Worm (Caenorhabditis elegans): Measurements from ENCODE around the gene spcs-3.

DNA sequence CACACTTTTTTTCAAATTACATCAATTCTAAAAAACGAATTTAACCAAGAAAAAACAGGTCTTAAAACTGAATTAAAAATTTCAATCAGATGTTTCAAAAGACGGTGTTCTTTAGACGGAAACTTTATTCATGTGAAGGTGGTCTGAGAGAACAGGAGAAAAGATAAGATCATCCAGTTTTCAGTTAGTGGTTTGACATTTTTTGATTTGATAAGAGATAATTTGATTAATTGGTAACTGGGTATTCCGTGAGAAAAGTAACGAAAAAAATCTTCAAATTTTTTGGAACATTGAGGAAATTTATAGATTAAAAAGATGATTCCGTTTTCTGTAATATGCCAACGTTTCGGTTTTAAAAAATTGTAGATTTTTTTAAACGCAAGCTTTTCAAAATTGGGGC lies 8.3 kb upstream of the spcs-3 start:
- TF ChIP-seq snpc-4 (tag; optimal IDR thresholded peaks at IDR 0.05), result no peak
- TF ChIP-seq elt-3 (tag; optimal IDR thresholded peaks at IDR 0.05), result peak in 4 of 6 experiments; percentile 1 to 80 (median 54)
- no peak for TF ChIP-seq aha-1 (tag; optimal IDR thresholded peaks at IDR 0.05)
- no peak for TF ChIP-seq skn-1 (tag; optimal IDR thresholded peaks at IDR 0.05)
- TF ChIP-seq ztf-4 (tag; optimal IDR thresholded peaks at IDR 0.05), result no peak
- TF ChIP-seq nhr-84 (tag; optimal IDR thresholded peaks at IDR 0.05), result no peak
- no peak for TF ChIP-seq nhr-237 (tag; optimal IDR thresholded peaks at IDR 0.05)
- TF ChIP-seq lin-35 (GFP tag; optimal IDR thresholded peaks at IDR 0.05), result no peak
- TF ChIP-seq blmp-1 (tag; optimal IDR thresholded peaks at IDR 0.05), result peak; percentile 35
- TF ChIP-seq fkh-10 (GFP tag; optimal IDR thresholded peaks at IDR 0.05), result no peak
- no peak for TF ChIP-seq hlh-17 (GFP tag; optimal IDR thresholded peaks at IDR 0.05; ENCODE audit: borderline replicate concordance)
- no peak for TF ChIP-seq lsy-2 (tag; optimal IDR thresholded peaks at IDR 0.05)
